Fruit fly (Drosophila melanogaster) whole organism, pupa: ENCODE measurements around the gene CG14370.

Experiments used
- CG10348 ChIP-seq: fragments of 200-800 bp; sonication (Bioruptor generic); IDR thresholded peaks from 2 replicates; pipeline ENCODE4 v1.3.6; 2022; ENCODE audit warnings: missing biosample characterization, missing genetic modification characterization
- CG12605 ChIP-seq: fragments of 200-800 bp; sonication (Bioruptor generic); IDR thresholded peaks from 2 replicates; pipeline ENCODE4 v1.3.6; 2022; ENCODE audit warnings: missing biosample characterization, missing genetic modification characterization
- CG14655 ChIP-seq: fragments of 200-800 bp; sonication (Bioruptor generic); optimal IDR thresholded peaks from 3 replicates; lab custom pipeline; 2017; ENCODE audit warnings: mild to moderate bottlenecking, missing biosample characterization, missing genetic modification reagents, missing genetic modification characterization
- CG17806 ChIP-seq: fragments of 200-800 bp; sonication (Bioruptor generic); optimal IDR thresholded peaks from 2 replicates; lab custom pipeline; 2018; ENCODE audit warnings: missing biosample characterization, mild to moderate bottlenecking, missing genetic modification characterization, moderate library complexity
- CG34367 ChIP-seq: fragments of 200-800 bp; sonication (Bioruptor generic); optimal IDR thresholded peaks from 2 replicates; lab custom pipeline; 2018; ENCODE audit warnings: missing biosample characterization, mild to moderate bottlenecking, missing genetic modification characterization
- CG8159 ChIP-seq: fragments of 200-800 bp; sonication (Bioruptor generic); optimal IDR thresholded peaks from 3 replicates; lab custom pipeline; 2018; ENCODE audit warnings: missing biosample characterization, mild to moderate bottlenecking, missing genetic modification characterization, moderate library complexity
- CG8301 ChIP-seq: fragments of 200-800 bp; sonication (Bioruptor generic); optimal IDR thresholded peaks from 2 replicates; lab custom pipeline; 2018; ENCODE audit warnings: missing biosample characterization, mild to moderate bottlenecking, missing genetic modification characterization
- CG9948 ChIP-seq: fragments of 200-800 bp; sonication (Bioruptor generic); optimal IDR thresholded peaks from 2 replicates; lab custom pipeline; 2018; ENCODE audit warnings: missing biosample characterization, mild to moderate bottlenecking, missing genetic modification characterization, moderate library complexity
- EcR ChIP-seq: fragments of 200-800 bp; sonication (Bioruptor generic); optimal IDR thresholded peaks from 3 replicates; lab custom pipeline; 2019; ENCODE audit warnings: missing biosample characterization, missing genetic modification characterization, mild to moderate bottlenecking, moderate library complexity, missing genetic modification reagents
- Pif1B ChIP-seq: fragments of 200-800 bp; sonication (Bioruptor generic); optimal IDR thresholded peaks from 3 replicates; lab custom pipeline; 2016; ENCODE audit warnings: missing biosample characterization, missing genetic modification characterization
- fd96Ca ChIP-seq: fragments of 200-800 bp; sonication (Bioruptor generic); IDR thresholded peaks from 3 replicates; pipeline ENCODE4 v1.3.6; 2022; ENCODE audit warnings: missing biosample characterization, missing genetic modification characterization
- gl ChIP-seq: fragments of 200-800 bp; sonication (Bioruptor generic); optimal IDR thresholded peaks from 2 replicates; lab custom pipeline; 2018; ENCODE audit warnings: missing biosample characterization, mild to moderate bottlenecking, missing genetic modification characterization
- rn ChIP-seq: fragments of 200-800 bp; sonication (Bioruptor generic); IDR thresholded peaks from 2 replicates; pipeline ENCODE4 v1.3.6; 2022; ENCODE audit warnings: missing biosample characterization, missing genetic modification characterization

DNA sequence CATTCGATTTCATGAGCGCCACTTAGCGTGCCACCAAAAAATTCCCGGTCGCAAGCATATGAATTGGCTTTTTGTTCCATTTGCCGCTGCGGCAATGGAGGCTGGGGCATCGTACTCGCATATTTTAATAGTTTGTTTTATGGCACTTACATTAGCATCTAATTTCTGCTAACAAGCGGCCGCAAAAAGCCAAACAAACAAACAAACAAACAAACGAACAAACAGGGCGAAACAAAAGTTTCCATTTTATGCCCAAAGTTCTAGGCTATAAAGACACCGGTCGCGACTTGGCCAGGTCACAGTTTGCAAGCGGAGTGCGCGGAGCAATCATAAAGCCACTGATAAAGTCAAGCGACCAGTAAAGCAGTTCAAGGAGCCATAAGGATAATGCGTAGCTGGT lies 27.8 kb downstream of the CG14370 start, which contains the start of gene CG9269:
- TF ChIP-seq CG9948 (no peak), CG12605 (GFP tag; lab: Robert Waterston, UW) (no peak), Pif1B (no peak), CG34367 (no peak), rn (no peak), CG8159 (tag; lab: Kevin White, UChicago) (no peak), fd96Ca (GFP tag; lab: Robert Waterston, UW) (no peak), EcR (GFP tag; lab: Kevin White, UChicago) (no peak), gl (tag; lab: Kevin White, UChicago) (no peak), CG8301 (tag; lab: Kevin White, UChicago) (no peak), CG17806 (tag; lab: Kevin White, UChicago) (no peak), CG10348 (GFP tag; lab: Robert Waterston, UW) (no peak), CG14655 (GFP tag; lab: Kevin White, UChicago) (no peak)
